Worm (Caenorhabditis elegans): ENCODE measurements around the gene irld-47.

ce11 chrII:7835314-7835713 is 13.0 kb upstream of the irld-47 start, which contains the start of gene cex-2:
- no peak for TF ChIP-seq Y5F2A.4 (GFP tag; optimal IDR thresholded peaks at IDR 0.05)
- no peak for TF ChIP-seq mep-1 (tag; optimal IDR thresholded peaks at IDR 0.05)
- no peak for TF ChIP-seq ama-1 (optimal IDR thresholded peaks at IDR 0.05)
- no peak for TF ChIP-seq R02D3.7 (tag; optimal IDR thresholded peaks at IDR 0.05)
- no peak for TF ChIP-seq ztf-11 (tag; optimal IDR thresholded peaks at IDR 0.05)
- no peak for TF ChIP-seq skn-1 (tag; optimal IDR thresholded peaks at IDR 0.05)
- no peak for TF ChIP-seq ces-1 (GFP tag; optimal IDR thresholded peaks at IDR 0.05)
- no peak for TF ChIP-seq nhr-237 (tag; optimal IDR thresholded peaks at IDR 0.05)
- TF ChIP-seq nhr-6 (tag; optimal IDR thresholded peaks at IDR 0.05): no peak
- no peak for TF ChIP-seq zag-1 (tag; optimal IDR thresholded peaks at IDR 0.05)
